Fruit fly (Drosophila melanogaster): Measurements from ENCODE around the gene ast.

DNA sequence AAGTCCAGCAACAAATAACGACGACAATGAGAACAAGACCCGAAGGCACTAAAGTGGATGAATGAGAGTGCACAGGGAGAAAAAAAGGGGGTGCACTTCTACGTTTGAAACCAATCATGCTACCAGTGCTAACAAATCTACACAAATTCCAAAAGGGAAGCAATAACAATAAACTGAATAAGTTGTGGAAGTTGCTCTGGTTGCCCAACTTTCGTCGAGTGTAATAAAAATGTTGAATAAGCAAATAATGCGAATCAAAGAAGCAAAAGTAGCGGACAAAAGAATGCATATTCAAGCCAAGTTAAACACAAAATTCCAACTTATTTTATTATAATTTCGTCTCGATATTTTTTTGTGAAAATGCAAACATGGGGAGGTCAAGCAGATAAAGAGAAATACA lies 13.9 kb downstream of the ast start:
- no peak for TF ChIP-seq Eip93F (GFP tag; optimal IDR thresholded peaks at IDR 0.05)
- no peak for TF ChIP-seq CG15336 (GFP tag; IDR thresholded peaks at IDR 0.05)
- TF ChIP-seq Lpt (GFP tag; optimal IDR thresholded peaks at IDR 0.05) = no peak
- TF ChIP-seq Hr38 (GFP tag; optimal IDR thresholded peaks at IDR 0.05) = no peak
- TF ChIP-seq CG10631 (GFP tag; optimal IDR thresholded peaks at IDR 0.05) = no peak
- TF ChIP-seq CG4318 (GFP tag; optimal IDR thresholded peaks at IDR 0.05) = no peak
- no peak for TF ChIP-seq CG6808 (GFP tag; optimal IDR thresholded peaks at IDR 0.05)
